Worm (Caenorhabditis elegans) whole organism, L2 larva: ENCODE measurements around the gene Y69H2.1.

ENCODE experiments used
- C34F6.9 ChIP-seq: fragments of 150-350 bp; optimal IDR thresholded peaks from 2 replicates; lab custom pipeline; 2014; ENCODE audit warnings: missing biosample characterization, missing genetic modification characterization
- F13H6.1 ChIP-seq: sonication (generic microtip); optimal IDR thresholded peaks from 2 replicates; lab custom pipeline; 2016; ENCODE audit warnings: missing genetic modification characterization, missing compliant biosample characterization
- R02D3.7 ChIP-seq: fragments of 150-350 bp; optimal IDR thresholded peaks from 2 replicates; lab custom pipeline; 2014; ENCODE audit warnings: missing biosample characterization, missing genetic modification characterization
- aly-2 ChIP-seq: fragments of 150-350 bp; optimal IDR thresholded peaks from 2 replicates; lab custom pipeline; 2014; ENCODE audit warnings: missing biosample characterization, missing genetic modification characterization
- egl-27 ChIP-seq: sonication (generic microtip); optimal IDR thresholded peaks from 3 replicates; lab custom pipeline; 2017; ENCODE audit warnings: missing biosample characterization, missing genetic modification reagents, missing genetic modification characterization
- lin-11 ChIP-seq: fragments of 150-350 bp; sonication (generic microtip); optimal IDR thresholded peaks from 2 replicates; lab custom pipeline; 2014; ENCODE audit warnings: missing biosample characterization, missing genetic modification characterization, inconsistent platforms, mixed read lengths
- lin-13 ChIP-seq: fragments of 150-350 bp; optimal IDR thresholded peaks from 2 replicates; lab custom pipeline; 2014; ENCODE audit warnings: missing biosample characterization, missing genetic modification reagents, missing genetic modification characterization
- nhr-11 ChIP-seq: fragments of 150-350 bp; optimal IDR thresholded peaks from 2 replicates; lab custom pipeline; 2014; ENCODE audit warnings: missing biosample characterization, missing genetic modification characterization
- nhr-237 ChIP-seq: fragments of 150-350 bp; optimal IDR thresholded peaks from 2 replicates; lab custom pipeline; 2014; ENCODE audit warnings: missing biosample characterization, missing genetic modification characterization
- nhr-6 ChIP-seq: fragments of 150-350 bp; optimal IDR thresholded peaks from 2 replicates; lab custom pipeline; 2014; ENCODE audit warnings: missing biosample characterization, missing genetic modification characterization
- sem-4 ChIP-seq: fragments of 150-350 bp; optimal IDR thresholded peaks from 2 replicates; lab custom pipeline; 2014; ENCODE audit warnings: missing biosample characterization, missing genetic modification reagents, missing genetic modification characterization
- unc-62 ChIP-seq: fragments of 150-350 bp; optimal IDR thresholded peaks from 2 replicates; lab custom pipeline; 2014; ENCODE audit warnings: missing biosample characterization, missing genetic modification reagents, missing genetic modification characterization
- zag-1 ChIP-seq: fragments of 150-350 bp; optimal IDR thresholded peaks from 2 replicates; lab custom pipeline; 2014; ENCODE audit warnings: missing biosample characterization, missing genetic modification characterization

DNA sequence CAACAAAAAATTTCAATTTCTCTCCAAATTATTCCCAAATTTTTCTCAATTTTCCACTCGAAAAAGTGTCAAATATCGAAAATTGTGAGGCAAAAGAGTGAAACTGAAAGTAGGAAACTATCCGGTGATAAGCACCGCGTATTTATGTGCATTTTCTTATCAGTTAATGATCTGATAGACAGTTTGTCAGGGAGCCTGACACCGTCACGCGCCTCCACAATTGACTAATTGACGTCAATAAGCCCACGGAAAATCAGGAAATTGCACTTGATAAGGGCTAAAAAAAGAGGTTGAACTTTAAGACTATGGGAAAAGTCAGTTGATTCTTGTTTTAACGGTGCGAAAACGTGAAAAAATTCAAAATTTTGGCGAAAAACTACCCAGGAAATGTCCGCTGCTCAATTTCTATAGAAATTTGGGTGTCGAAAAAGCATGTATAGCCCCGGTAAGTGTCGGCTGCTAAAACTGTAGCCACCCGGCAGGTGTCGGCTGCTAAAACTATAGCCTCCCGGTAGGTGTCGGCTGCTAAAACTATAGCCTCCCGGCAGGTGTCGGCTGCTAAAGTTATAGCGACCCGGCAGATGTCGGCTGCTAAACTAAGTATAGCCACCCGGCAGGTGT, 44.8 kb downstream of the Y69H2.1 start:
- TF ChIP-seq egl-27 (tag; lab: Kevin White, UChicago) (no peak), zag-1 (tag; lab: Kevin White, UChicago) (no peak), unc-62 (GFP tag; lab: Kevin White, UChicago) (no peak), F13H6.1 (tag; lab: Kevin White, UChicago) (no peak), nhr-6 (tag; lab: Kevin White, UChicago) (no peak), R02D3.7 (tag; lab: Kevin White, UChicago) (no peak), sem-4 (tag; lab: Kevin White, UChicago) (no peak), lin-11 (no peak), lin-13 (GFP tag; lab: Kevin White, UChicago) (no peak), aly-2 (no peak), nhr-11 (no peak), nhr-237 (tag; lab: Kevin White, UChicago) (no peak), C34F6.9 (tag; lab: Kevin White, UChicago) (no peak)
